Fruit fly (Drosophila melanogaster): ENCODE results near the gene kto.

The kto gene

dm6 chr3L:19815472-19816150 lies 20.8 kb upstream of the kto start, which contains the start of gene cyc:
Gene cyc, minus strand, starts transcription at chr3L:19815938.
- TF ChIP-seq Sp1 (GFP tag; optimal IDR thresholded peaks at IDR 0.05): peak; percentile 39
- no peak for TF ChIP-seq Rel (GFP tag; optimal IDR thresholded peaks at IDR 0.05)
- peak; percentile 42 for TF ChIP-seq Rel (tag; optimal IDR thresholded peaks at IDR 0.05)
- no peak for TF ChIP-seq dl (GFP tag; optimal IDR thresholded peaks at IDR 0.05; ENCODE audit: insufficient read depth in 1 of 2, partially characterized antibody in 2 of 2)
- TF ChIP-seq Hnf4 (GFP tag; optimal IDR thresholded peaks at IDR 0.05): no peak
- TF ChIP-seq OdsH (GFP tag; optimal IDR thresholded peaks at IDR 0.05): peak; percentile 8
- peak; percentile 10 for TF ChIP-seq psq (GFP tag; optimal IDR thresholded peaks at IDR 0.05)
- TF ChIP-seq N (GFP tag; optimal IDR thresholded peaks at IDR 0.05): peak; percentile 39
- TF ChIP-seq CrebA (GFP tag; optimal IDR thresholded peaks at IDR 0.05; ENCODE audit: borderline replicate concordance): no peak
- peak; percentile 15 for TF ChIP-seq ey (GFP tag; optimal IDR thresholded peaks at IDR 0.05)

dm6 chr3L:19817807-19818531 lies 18.4 kb upstream of the kto start, which contains the start of the genes Fibp and Deaf1:
Gene Fibp, minus strand, starts transcription at chr3L:19817967.
Gene Deaf1, plus strand, starts transcription at chr3L:19818174.
- TF ChIP-seq Jra (GFP tag; optimal IDR thresholded peaks at IDR 0.05) (peak; percentile 88), dmrt93B (GFP tag; optimal IDR thresholded peaks at IDR 0.05) (no peak), Rel (GFP tag; optimal IDR thresholded peaks at IDR 0.05) (no peak), Rel (tag; optimal IDR thresholded peaks at IDR 0.05) (no peak), CrebA (GFP tag; optimal IDR thresholded peaks at IDR 0.05; ENCODE audit: borderline replicate concordance) (no peak), dsf (GFP tag; optimal IDR thresholded peaks at IDR 0.05; ENCODE audit: borderline replicate concordance) (peak; percentile 50), GATAd (GFP tag; optimal IDR thresholded peaks at IDR 0.05) (peak; percentile 82), Hr83 (GFP tag; optimal IDR thresholded peaks at IDR 0.05; ENCODE audit: poor library complexity, severe bottlenecking) (peak; percentile 67), HLH106 (tag; optimal IDR thresholded peaks at IDR 0.05) (peak; percentile 82), br (GFP tag; optimal IDR thresholded peaks at IDR 0.05) (peak; percentile 81), h (GFP tag; optimal IDR thresholded peaks at IDR 0.05) (peak; percentile 83), N (GFP tag; optimal IDR thresholded peaks at IDR 0.05) (no peak), Dif (GFP tag; optimal IDR thresholded peaks at IDR 0.05; ENCODE audit: partially characterized antibody) (no peak), Mio (GFP tag; optimal IDR thresholded peaks at IDR 0.05) (peak; percentile 8), CG9705 (GFP tag; optimal IDR thresholded peaks at IDR 0.05) (peak; percentile 59), sv (GFP tag; optimal IDR thresholded peaks at IDR 0.05) (peak; percentile 74), CG32264 (GFP tag; optimal IDR thresholded peaks at IDR 0.05) (peak; percentile 33), jim (GFP tag; optimal IDR thresholded peaks at IDR 0.05) (no peak), Hnf4 (GFP tag; optimal IDR thresholded peaks at IDR 0.05) (peak; percentile 85), fru (GFP tag; optimal IDR thresholded peaks at IDR 0.05) (peak; percentile 82), foxo (GFP tag; optimal IDR thresholded peaks at IDR 0.05) (peak in 1 of 2 experiments; percentile 84), lola (GFP tag; optimal IDR thresholded peaks at IDR 0.05) (no peak), psq (GFP tag; optimal IDR thresholded peaks at IDR 0.05) (peak; percentile 69), rgr (GFP tag; optimal IDR thresholded peaks at IDR 0.05) (peak; percentile 79), ey (GFP tag; optimal IDR thresholded peaks at IDR 0.05) (peak; percentile 76), Sp1 (GFP tag; optimal IDR thresholded peaks at IDR 0.05) (peak; percentile 78), Hr78 (GFP tag; optimal IDR thresholded peaks at IDR 0.05) (no peak), usp (GFP tag; optimal IDR thresholded peaks at IDR 0.05) (no peak), Abd-B (GFP tag; optimal IDR thresholded peaks at IDR 0.05) (no peak), woc (GFP tag; optimal IDR thresholded peaks at IDR 0.05) (peak; percentile 90), Dfd (GFP tag; optimal IDR thresholded peaks at IDR 0.05) (no peak), OdsH (GFP tag; optimal IDR thresholded peaks at IDR 0.05) (peak; percentile 78)

- TF ChIP-seq Rel (GFP tag; optimal IDR thresholded peaks at IDR 0.05) (no peak), Rel (tag; optimal IDR thresholded peaks at IDR 0.05) (no peak), dmrt93B (GFP tag; optimal IDR thresholded peaks at IDR 0.05) (no peak), Dif (GFP tag; optimal IDR thresholded peaks at IDR 0.05; ENCODE audit: partially characterized antibody) (no peak), woc (GFP tag; optimal IDR thresholded peaks at IDR 0.05) (no peak), jim (GFP tag; optimal IDR thresholded peaks at IDR 0.05) (no peak)
Measured at dm6 chr3L:19818701-19819100, 17.7 kb upstream of the kto start.
